Fruit fly (Drosophila melanogaster) whole organism, prepupa: ENCODE data around the gene pont.

Experiments used
- CG34406 ChIP-seq: fragments of 200-800 bp; sonication (Bioruptor generic); optimal IDR thresholded peaks from 3 replicates; lab custom pipeline; 2016; ENCODE audit warnings: missing biosample characterization, missing genetic modification characterization
- CG6854 ChIP-seq: fragments of 200-800 bp; sonication (Bioruptor generic); optimal IDR thresholded peaks from 2 replicates; lab custom pipeline; 2017; ENCODE audit warnings: missing biosample characterization, mild to moderate bottlenecking, missing genetic modification characterization
- CG8632 ChIP-seq: fragments of 200-800 bp; sonication (Bioruptor generic); optimal IDR thresholded peaks from 3 replicates; lab custom pipeline; 2016; ENCODE audit warnings: missing biosample characterization, missing genetic modification characterization
- Eip75B ChIP-seq: fragments of 200-800 bp; sonication (Bioruptor generic); optimal IDR thresholded peaks from 3 replicates; lab custom pipeline; 2016; ENCODE audit warnings: missing biosample characterization, missing genetic modification characterization
- OdsH ChIP-seq: fragments of 200-800 bp; sonication (Bioruptor generic); optimal IDR thresholded peaks from 3 replicates; lab custom pipeline; 2016; ENCODE audit warnings: missing biosample characterization, missing genetic modification characterization
- Sox14 ChIP-seq: fragments of 200-800 bp; sonication (Bioruptor generic); optimal IDR thresholded peaks from 3 replicates; lab custom pipeline; 2016; ENCODE audit warnings: missing biosample characterization, missing genetic modification characterization
- acj6 ChIP-seq: fragments of 200-800 bp; sonication (Bioruptor generic); optimal IDR thresholded peaks from 3 replicates; lab custom pipeline; 2016; ENCODE audit warnings: missing biosample characterization, missing genetic modification characterization
- cyc ChIP-seq: fragments of 200-800 bp; sonication (Bioruptor generic); optimal IDR thresholded peaks from 3 replicates; lab custom pipeline; 2016; ENCODE audit warnings: missing biosample characterization, missing genetic modification characterization
- dac ChIP-seq: fragments of 200-800 bp; sonication (Bioruptor generic); optimal IDR thresholded peaks from 2 replicates; lab custom pipeline; 2017; ENCODE audit warnings: missing biosample characterization, mild to moderate bottlenecking, missing genetic modification characterization
- fd85E ChIP-seq: fragments of 200-800 bp; sonication (Bioruptor generic); optimal IDR thresholded peaks from 3 replicates; lab custom pipeline; 2016; ENCODE audit warnings: missing biosample characterization, missing genetic modification characterization

dm6 chr3R:10225390-10225789, 36.5 kb upstream of the pont start, which contains the start of gene CG42795:
- TF ChIP-seq Eip75B (GFP tag; lab: Kevin White, UChicago) (no peak), acj6 (GFP tag; lab: Kevin White, UChicago) (no peak), fd85E (GFP tag; lab: Kevin White, UChicago) (no peak), cyc (no peak), OdsH (no peak), CG6854 (GFP tag; lab: Kevin White, UChicago) (no peak), Sox14 (GFP tag; lab: Kevin White, UChicago) (no peak), dac (GFP tag; lab: Kevin White, UChicago) (no peak), CG34406 (GFP tag; lab: Kevin White, UChicago) (no peak), CG8632 (GFP tag; lab: Kevin White, UChicago) (no peak)
